Fruit fly (Drosophila melanogaster): Measurements from ENCODE around the gene Odj.

The Odj gene

dm6 chr3R:17795075-17795420 is 14.0 kb downstream of the Odj start, which contains the start of gene pasi1:
pasi1 (plus strand) TSS chr3R:17795075.
- TF ChIP-seq cic (GFP tag; optimal IDR thresholded peaks at IDR 0.05) (no peak), kay (GFP tag; ENCODE audit: borderline replicate concordance) (no peak), CG11617 (GFP tag; optimal IDR thresholded peaks at IDR 0.05) (no peak), Crg-1 (GFP tag; optimal IDR thresholded peaks at IDR 0.05) (no peak), cnc (optimal IDR thresholded peaks at IDR 0.05) (no peak), Mnt (GFP tag; optimal IDR thresholded peaks at IDR 0.05) (no peak), CG1620 (GFP tag; optimal IDR thresholded peaks at IDR 0.05) (no peak), CG14711 (tag; optimal IDR thresholded peaks at IDR 0.05) (no peak), toe (GFP tag; optimal IDR thresholded peaks at IDR 0.05) (no peak), CG33017 (tag; optimal IDR thresholded peaks at IDR 0.05) (no peak), CG5204 (GFP tag; optimal IDR thresholded peaks at IDR 0.05) (no peak), ovo (GFP tag; optimal IDR thresholded peaks at IDR 0.05) (no peak), bab1 (GFP tag; optimal IDR thresholded peaks at IDR 0.05) (no peak), pad (GFP tag; optimal IDR thresholded peaks at IDR 0.05) (no peak), CG7045 (GFP tag; optimal IDR thresholded peaks at IDR 0.05) (no peak), tj (GFP tag; optimal IDR thresholded peaks at IDR 0.05) (no peak)

DNA sequence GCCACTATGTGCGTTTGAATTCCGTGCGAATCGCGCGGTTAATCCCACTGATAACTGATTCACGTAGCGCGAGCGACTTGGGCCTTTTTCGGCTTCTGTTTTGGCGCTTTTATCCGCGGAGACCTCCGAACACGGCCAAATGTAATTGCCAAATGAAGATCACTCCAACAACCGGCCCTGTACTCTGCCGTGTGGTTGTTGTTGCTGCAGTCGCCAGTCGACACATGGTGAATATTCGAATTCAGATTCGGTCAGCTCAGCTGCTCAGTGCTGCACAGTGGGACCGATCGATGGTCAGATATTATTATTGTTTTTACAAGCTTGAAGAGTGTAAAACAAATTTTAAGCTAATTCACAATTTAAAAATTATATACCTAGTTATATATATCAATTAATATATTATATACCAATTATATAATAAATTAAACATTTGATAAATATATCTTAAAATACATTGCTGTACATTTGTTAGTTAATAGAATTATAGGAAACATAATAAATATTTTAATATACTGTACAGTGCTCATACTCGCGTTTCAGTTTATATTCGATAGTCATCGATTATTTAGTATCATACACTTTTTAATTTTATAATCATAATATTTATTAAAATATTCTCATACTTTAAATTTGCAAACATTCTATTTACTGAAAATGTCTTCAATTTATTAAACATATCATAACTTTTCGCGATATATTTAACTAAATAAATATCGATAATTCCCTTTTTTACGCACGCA is 14.5 kb downstream of the Odj start, which contains the start of gene CG43102:
Gene CG43102, minus strand, starts transcription at position 156 of the 740 bp plus-strand sequence.
- TF ChIP-seq pad (GFP tag; optimal IDR thresholded peaks at IDR 0.05) (no peak), CG33017 (tag; optimal IDR thresholded peaks at IDR 0.05) (peak; percentile 60), CG1620 (GFP tag; optimal IDR thresholded peaks at IDR 0.05) (peak; percentile 22), CG7045 (GFP tag; optimal IDR thresholded peaks at IDR 0.05) (peak; percentile 34), CG7101 (tag; optimal IDR thresholded peaks at IDR 0.05) (peak; percentile 69), CG14711 (tag; optimal IDR thresholded peaks at IDR 0.05) (peak; percentile 92), tj (GFP tag; optimal IDR thresholded peaks at IDR 0.05) (peak; percentile 7), Clk (GFP tag; optimal IDR thresholded peaks at IDR 0.05) (no peak), cnc (optimal IDR thresholded peaks at IDR 0.05) (no peak), CG5204 (GFP tag; optimal IDR thresholded peaks at IDR 0.05) (peak; percentile 20), CG11617 (GFP tag; optimal IDR thresholded peaks at IDR 0.05) (peak; percentile 60), Crg-1 (GFP tag; optimal IDR thresholded peaks at IDR 0.05) (no peak), Mnt (GFP tag; optimal IDR thresholded peaks at IDR 0.05) (peak; percentile 49), ovo (GFP tag; optimal IDR thresholded peaks at IDR 0.05) (peak; percentile 12), bab1 (GFP tag; optimal IDR thresholded peaks at IDR 0.05) (peak; percentile 73), Hr96 (GFP tag; optimal IDR thresholded peaks at IDR 0.05) (peak; percentile 58), toe (GFP tag; optimal IDR thresholded peaks at IDR 0.05) (peak; percentile 31), CG12768 (GFP tag; optimal IDR thresholded peaks at IDR 0.05) (no peak)

- TF ChIP-seq tj (GFP tag; optimal IDR thresholded peaks at IDR 0.05) (no peak), CG11617 (GFP tag; optimal IDR thresholded peaks at IDR 0.05) (no peak)
Measured at dm6 chr3R:17793287-17793686, 15.7 kb downstream of the Odj start.

dm6 chr3R:17789937-17790336 is 19.1 kb downstream of the Odj start:
- TF ChIP-seq CG5204 (GFP tag; optimal IDR thresholded peaks at IDR 0.05) (no peak), cic (GFP tag; optimal IDR thresholded peaks at IDR 0.05) (no peak), Clk (GFP tag; optimal IDR thresholded peaks at IDR 0.05) (no peak), CG12768 (GFP tag; optimal IDR thresholded peaks at IDR 0.05) (no peak), tj (GFP tag; optimal IDR thresholded peaks at IDR 0.05) (no peak), CG14711 (tag; optimal IDR thresholded peaks at IDR 0.05) (no peak), cnc (optimal IDR thresholded peaks at IDR 0.05) (no peak), bab1 (GFP tag; optimal IDR thresholded peaks at IDR 0.05) (no peak), Crg-1 (GFP tag; optimal IDR thresholded peaks at IDR 0.05) (no peak), kay (GFP tag; ENCODE audit: borderline replicate concordance) (no peak), CG11617 (GFP tag; optimal IDR thresholded peaks at IDR 0.05) (no peak)

dm6 chr3R:17787780-17788179 is 21.2 kb downstream of the Odj start:
- TF ChIP-seq CG7101 (tag; optimal IDR thresholded peaks at IDR 0.05) = no peak
- TF ChIP-seq Hr96 (GFP tag; optimal IDR thresholded peaks at IDR 0.05) = no peak
- no peak for TF ChIP-seq tj (GFP tag; optimal IDR thresholded peaks at IDR 0.05)
- TF ChIP-seq CG14711 (tag; optimal IDR thresholded peaks at IDR 0.05) = no peak
- no peak for TF ChIP-seq CG33017 (tag; optimal IDR thresholded peaks at IDR 0.05)
- no peak for TF ChIP-seq cic (GFP tag; optimal IDR thresholded peaks at IDR 0.05)
- no peak for TF ChIP-seq Mnt (GFP tag; optimal IDR thresholded peaks at IDR 0.05)
- TF ChIP-seq toe (GFP tag; optimal IDR thresholded peaks at IDR 0.05) = no peak
- no peak for TF ChIP-seq Crg-1 (GFP tag; optimal IDR thresholded peaks at IDR 0.05)
- no peak for TF ChIP-seq cnc (optimal IDR thresholded peaks at IDR 0.05)
- no peak for TF ChIP-seq CG12768 (GFP tag; optimal IDR thresholded peaks at IDR 0.05)
- TF ChIP-seq CG5204 (GFP tag; optimal IDR thresholded peaks at IDR 0.05) = no peak
- TF ChIP-seq CG1620 (GFP tag; optimal IDR thresholded peaks at IDR 0.05) = no peak
- TF ChIP-seq bab1 (GFP tag; optimal IDR thresholded peaks at IDR 0.05) = no peak
- TF ChIP-seq pad (GFP tag; optimal IDR thresholded peaks at IDR 0.05) = no peak
- no peak for TF ChIP-seq kay (GFP tag; ENCODE audit: borderline replicate concordance)
- no peak for TF ChIP-seq Clk (GFP tag; optimal IDR thresholded peaks at IDR 0.05)
- no peak for TF ChIP-seq ovo (GFP tag; optimal IDR thresholded peaks at IDR 0.05)
- no peak for TF ChIP-seq CG11617 (GFP tag; optimal IDR thresholded peaks at IDR 0.05)
- TF ChIP-seq CG7045 (GFP tag; optimal IDR thresholded peaks at IDR 0.05) = no peak

dm6 chr3R:17784189-17784588 is 24.8 kb downstream of the Odj start:
- TF ChIP-seq pad (GFP tag; optimal IDR thresholded peaks at IDR 0.05) = no peak
